Worm (Caenorhabditis elegans) whole organism, late embryonic: ENCODE data around the gene wdr-48.

Experiments used
- nhr-11 ChIP-seq: fragments of 150-350 bp; optimal IDR thresholded peaks from 2 replicates; lab custom pipeline; 2014; ENCODE audit warnings: missing biosample characterization, missing genetic modification characterization
- npax-4 ChIP-seq: sonication (generic microtip); optimal IDR thresholded peaks from 2 replicates; lab custom pipeline; 2016; ENCODE audit warnings: missing genetic modification characterization, missing compliant biosample characterization
- odd-2 ChIP-seq: sonication (generic microtip); optimal IDR thresholded peaks from 2 replicates; lab custom pipeline; 2017; ENCODE audit warnings: antibody characterized with exemption, mild to moderate bottlenecking, missing genetic modification characterization, missing compliant biosample characterization
- pqm-1 ChIP-seq: sonication (generic microtip); optimal IDR thresholded peaks from 2 replicates; lab custom pipeline; 2016; ENCODE audit warnings: missing genetic modification characterization, missing compliant biosample characterization
- sox-2 ChIP-seq: fragments of 200-800 bp; sonication (Bioruptor generic); IDR thresholded peaks from 2 replicates; pipeline ENCODE4 v1.3.6; 2022; ENCODE audit warnings: missing genetic modification reagents, missing genetic modification characterization, missing compliant biosample characterization
- tbx-2 ChIP-seq: sonication (generic microtip); optimal IDR thresholded peaks from 2 replicates; lab custom pipeline; 2016; ENCODE audit warnings: missing genetic modification characterization, missing compliant biosample characterization

DNA sequence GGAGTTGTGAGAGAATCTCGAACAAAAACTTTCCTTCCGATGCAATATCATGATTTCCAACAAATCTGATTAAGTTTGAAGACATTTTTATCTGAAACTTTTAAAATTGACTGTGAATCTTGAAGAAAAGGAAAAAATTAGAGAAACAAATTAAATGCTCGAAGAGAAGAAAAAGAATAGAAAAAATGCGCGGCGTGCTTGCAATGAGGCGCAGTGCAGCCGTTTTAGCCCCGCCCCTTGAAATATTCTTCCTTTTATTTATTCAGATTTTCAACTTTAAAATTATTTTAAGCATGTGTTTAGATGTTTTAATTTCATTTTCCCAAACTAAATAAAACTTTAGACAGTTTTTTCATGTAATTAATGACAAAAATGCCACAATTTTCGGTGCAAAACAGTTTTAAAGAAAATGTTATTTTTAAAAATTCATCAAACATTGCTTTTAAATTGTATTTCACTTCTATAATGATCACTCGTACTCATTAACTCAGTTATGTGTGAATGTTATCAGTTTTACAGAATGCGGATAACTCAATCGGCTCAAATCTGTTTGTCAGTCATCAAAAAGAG lies 36.2 kb upstream of the wdr-48 start, which contains the start of the genes mrps-34 and cisd-3.1:
- TF ChIP-seq odd-2 (tag; lab: Kevin White, UChicago) (no peak), npax-4 (no peak), nhr-11 (tag; lab: Kevin White, UChicago) (no peak), tbx-2 (tag; lab: Kevin White, UChicago) (peak; percentile 55), pqm-1 (no peak), sox-2 (GFP tag; lab: Robert Waterston, UW) (no peak)
